Worm (Caenorhabditis elegans) whole organism, L4 larva: Measurements from ENCODE around the gene F43G6.7.

ENCODE experiments used
- aly-2 ChIP-seq: sonication (generic microtip); optimal IDR thresholded peaks from 2 replicates; lab custom pipeline; 2018; ENCODE audit warnings: missing biosample characterization, missing genetic modification characterization
- ama-1 ChIP-seq: fragments of 150-350 bp; optimal IDR thresholded peaks from 2 replicates; lab custom pipeline; 2014; ENCODE audit warnings: inconsistent platforms, mixed read lengths
- ceh-20 ChIP-seq: fragments of 200-800 bp; sonication (Bioruptor generic); IDR thresholded peaks from 2 replicates; pipeline ENCODE4 v1.3.6; 2022; ENCODE audit warnings: missing genetic modification reagents, missing genetic modification characterization, missing compliant biosample characterization
- mxl-2 ChIP-seq: fragments of 200-800 bp; sonication (Bioruptor generic); conservative IDR thresholded peaks from 2 replicates; pipeline ENCODE4 v1.3.6; 2022; ENCODE audit warnings: missing genetic modification reagents, missing genetic modification characterization, missing compliant biosample characterization
- snpc-4 ChIP-seq: fragments of 150-350 bp; optimal IDR thresholded peaks from 2 replicates; lab custom pipeline; 2014; ENCODE audit warnings: missing biosample characterization, missing genetic modification characterization

ce11 chrII:11842766-11843165 is 32.2 kb downstream of the F43G6.7 start:
- no peak for TF ChIP-seq ceh-20 (GFP tag; lab: Robert Waterston, UW)
- TF ChIP-seq ama-1 = no peak
- TF ChIP-seq mxl-2 = no peak
- no peak for TF ChIP-seq aly-2 (tag; lab: Kevin White, UChicago)
- no peak for TF ChIP-seq snpc-4
